Fruit fly (Drosophila melanogaster) whole organism, pupa: ENCODE data around the gene ND-18.

Source experiments
- CG10348 ChIP-seq: fragments of 200-800 bp; sonication (Bioruptor generic); IDR thresholded peaks from 2 replicates; pipeline ENCODE4 v1.3.6; 2022; ENCODE audit warnings: missing biosample characterization, missing genetic modification characterization
- CG13204 ChIP-seq: fragments of 200-800 bp; sonication (Bioruptor generic); optimal IDR thresholded peaks from 2 replicates; lab custom pipeline; 2018; ENCODE audit warnings: missing biosample characterization, mild to moderate bottlenecking, missing genetic modification characterization, moderate library complexity
- CG17806 ChIP-seq: fragments of 200-800 bp; sonication (Bioruptor generic); optimal IDR thresholded peaks from 2 replicates; lab custom pipeline; 2018; ENCODE audit warnings: missing biosample characterization, mild to moderate bottlenecking, missing genetic modification characterization, moderate library complexity
- CG34367 ChIP-seq: fragments of 200-800 bp; sonication (Bioruptor generic); optimal IDR thresholded peaks from 2 replicates; lab custom pipeline; 2018; ENCODE audit warnings: missing biosample characterization, mild to moderate bottlenecking, missing genetic modification characterization
- CG4496 ChIP-seq: fragments of 200-800 bp; sonication (Bioruptor generic); IDR thresholded peaks from 3 replicates; pipeline ENCODE4 v1.3.6; 2022; ENCODE audit warnings: missing biosample characterization, missing genetic modification characterization
- EcR ChIP-seq: fragments of 200-800 bp; sonication (Bioruptor generic); optimal IDR thresholded peaks from 3 replicates; lab custom pipeline; 2019; ENCODE audit warnings: missing biosample characterization, missing genetic modification characterization, mild to moderate bottlenecking, moderate library complexity, missing genetic modification reagents
- Snoo ChIP-seq: fragments of 200-800 bp; sonication (Bioruptor generic); optimal IDR thresholded peaks from 3 replicates; lab custom pipeline; 2017; ENCODE audit warnings: missing biosample characterization, mild to moderate bottlenecking, missing genetic modification characterization, inconsistent platforms
- fd96Ca ChIP-seq: fragments of 200-800 bp; sonication (Bioruptor generic); IDR thresholded peaks from 3 replicates; pipeline ENCODE4 v1.3.6; 2022; ENCODE audit warnings: missing biosample characterization, missing genetic modification characterization
- gl ChIP-seq: fragments of 200-800 bp; sonication (Bioruptor generic); optimal IDR thresholded peaks from 2 replicates; lab custom pipeline; 2018; ENCODE audit warnings: missing biosample characterization, mild to moderate bottlenecking, missing genetic modification characterization

- TF ChIP-seq CG13204 (no peak), Snoo (tag; lab: Kevin White, UChicago) (no peak), fd96Ca (0 out of 3 replicates have a peak, but pooled peaks have one; percentile 15), CG10348 (no peak), CG4496 (no peak), EcR (GFP tag; lab: Kevin White, UChicago) (no peak), CG34367 (tag; lab: Kevin White, UChicago) (peak; percentile 8), CG17806 (peak; percentile 19), gl (tag; lab: Kevin White, UChicago) (no peak)
Measured at dm6 chrX:19453138-19453537, 39.1 kb upstream of the ND-18 start.
